Worm (Caenorhabditis elegans) whole organism, L3 larva: ENCODE measurements around the gene C40H5.2.

Source experiments
- ZK546.5 ChIP-seq: sonication (generic microtip); optimal IDR thresholded peaks from 2 replicates; lab custom pipeline; 2017; ENCODE audit warnings: missing biosample characterization, missing genetic modification characterization
- ama-1 ChIP-seq: fragments of 150-350 bp; optimal IDR thresholded peaks from 2 replicates; lab custom pipeline; 2018
- ceh-82 ChIP-seq: fragments of 150-350 bp; optimal IDR thresholded peaks from 2 replicates; lab custom pipeline; 2014; ENCODE audit warnings: missing biosample characterization, missing genetic modification characterization
- ceh-9 ChIP-seq: sonication (generic microtip); optimal IDR thresholded peaks from 2 replicates; lab custom pipeline; 2018; ENCODE audit warnings: missing biosample characterization, missing genetic modification characterization
- elt-3 ChIP-seq, 3 experiments: fragments of 150-350 bp in 1 of 3; sonication (generic microtip) in 2 of 3; optimal IDR thresholded peaks; 2 replicates in 2 of 3; 4 replicates in 1 of 3; lab custom pipeline; 2014 to 2017; ENCODE audit warnings: missing biosample characterization in 3 of 3, missing genetic modification characterization in 3 of 3
- fkh-2 ChIP-seq: fragments of 150-350 bp; optimal IDR thresholded peaks from 2 replicates; lab custom pipeline; 2014; ENCODE audit warnings: missing biosample characterization, missing genetic modification reagents, missing genetic modification characterization
- lin-39 ChIP-seq: fragments of 150-350 bp; optimal IDR thresholded peaks from 2 replicates; lab custom pipeline; 2018; ENCODE audit warnings: missing biosample characterization, missing genetic modification reagents, missing genetic modification characterization
- mdl-1 ChIP-seq: fragments of 150-350 bp; optimal IDR thresholded peaks from 2 replicates; lab custom pipeline; 2014; ENCODE audit warnings: missing biosample characterization, missing genetic modification characterization
- nhr-11 ChIP-seq: fragments of 150-350 bp; optimal IDR thresholded peaks from 2 replicates; lab custom pipeline; 2014; ENCODE audit warnings: missing biosample characterization, missing genetic modification characterization
- snpc-4 ChIP-seq: fragments of 150-350 bp; optimal IDR thresholded peaks from 2 replicates; lab custom pipeline; 2014; ENCODE audit warnings: missing biosample characterization, missing genetic modification characterization
- unc-39 ChIP-seq: sonication (generic microtip); optimal IDR thresholded peaks from 4 replicates; lab custom pipeline; 2017; ENCODE audit warnings: missing biosample characterization, missing genetic modification characterization
- unc-62 ChIP-seq: fragments of 150-350 bp; sonication (generic microtip); optimal IDR thresholded peaks from 4 replicates; lab custom pipeline; 2014; ENCODE audit warnings: missing biosample characterization, missing genetic modification reagents, missing genetic modification characterization
- zag-1 ChIP-seq: fragments of 150-350 bp; optimal IDR thresholded peaks from 2 replicates; lab custom pipeline; 2014; ENCODE audit warnings: missing biosample characterization, missing genetic modification characterization

ce11 chrX:11737053-11737452 is 8.8 kb upstream of the C40H5.2 start, which contains the start of gene D1053.3:
- TF ChIP-seq elt-3 (tag; optimal IDR thresholded peaks at IDR 0.05; lab: Kevin White, UChicago) = no peak
- TF ChIP-seq unc-39 (tag; lab: Kevin White, UChicago) = no peak
- TF ChIP-seq mdl-1 (tag; lab: Kevin White, UChicago) = no peak
- no peak for TF ChIP-seq lin-39 (tag; lab: Kevin White, UChicago)
- TF ChIP-seq ceh-9 (tag; lab: Kevin White, UChicago) = no peak
- TF ChIP-seq zag-1 (tag; lab: Kevin White, UChicago) = no peak
- no peak for TF ChIP-seq ceh-82 (tag; lab: Kevin White, UChicago)
- no peak for TF ChIP-seq ama-1 (lab: Kevin White, UChicago)
- no peak for TF ChIP-seq nhr-11 (tag; lab: Kevin White, UChicago)
- TF ChIP-seq fkh-2 (tag; lab: Kevin White, UChicago) = no peak
- no peak for TF ChIP-seq snpc-4 (tag; lab: Kevin White, UChicago)
- TF ChIP-seq ZK546.5 (tag; lab: Kevin White, UChicago) = no peak
- TF ChIP-seq unc-62 (GFP tag; lab: Kevin White, UChicago) = no peak
